Worm (Caenorhabditis elegans) whole organism, young adult: ENCODE data around the gene F41C3.2.

Experiments
- ama-1 ChIP-seq, 3 experiments: fragments of 150-350 bp in 1 of 3; sonication (generic microtip) in 2 of 3; optimal IDR thresholded peaks; 2 replicates each; lab custom pipeline; 2014 to 2018; ENCODE audit warnings: missing biosample characterization in 2 of 3, missing genetic modification characterization in 2 of 3, missing genetic modification reagents in 2 of 3
- hsf-1 ChIP-seq: fragments of 200-800 bp; sonication (Bioruptor generic); IDR thresholded peaks from 2 replicates; pipeline ENCODE4 v1.3.6; 2022; ENCODE audit warnings: missing genetic modification reagents, missing genetic modification characterization, missing compliant biosample characterization
- nfya-2 ChIP-seq: fragments of 200-800 bp; sonication (Bioruptor generic); IDR thresholded peaks from 2 replicates; pipeline ENCODE4 v1.3.6; 2022; ENCODE audit warnings: missing genetic modification reagents, missing genetic modification characterization, missing compliant biosample characterization
- pbrm-1 ChIP-seq: fragments of 200-800 bp; sonication (Bioruptor generic); IDR thresholded peaks from 2 replicates; pipeline ENCODE4 v1.3.6; 2022; ENCODE audit warnings: missing genetic modification reagents, missing genetic modification characterization, missing compliant biosample characterization
- snpc-4 ChIP-seq, 5 experiments: fragments of 150-350 bp in 1 of 5; sonication (generic microtip) in 4 of 5; optimal IDR thresholded peaks; 2 replicates each; lab custom pipeline; 2014 to 2018; ENCODE audit warnings: missing genetic modification characterization in 5 of 5, missing biosample characterization in 3 of 5, antibody characterized with exemption in 2 of 5, mild to moderate bottlenecking in 2 of 5, missing compliant biosample characterization in 2 of 5, missing genotype in 2 of 5, moderate library complexity in 2 of 5, missing genetic modification reagents in 1 of 5
- unc-62 ChIP-seq: fragments of 150-350 bp; optimal IDR thresholded peaks from 2 replicates; lab custom pipeline; 2014; ENCODE audit warnings: missing biosample characterization, missing genetic modification reagents, missing genetic modification characterization
- ztf-18 ChIP-seq: sonication (generic microtip); optimal IDR thresholded peaks from 2 replicates; lab custom pipeline; 2016; ENCODE audit warnings: missing genotype, mild to moderate bottlenecking, missing genetic modification characterization, missing compliant biosample characterization
- ztf-25 ChIP-seq: fragments of 200-800 bp; sonication (Bioruptor generic); IDR thresholded peaks from 2 replicates; pipeline ENCODE4 v1.3.6; 2022; ENCODE audit warnings: missing genetic modification reagents, missing genetic modification characterization, missing compliant biosample characterization

- TF ChIP-seq ztf-18 (tag; lab: Kevin White, UChicago) (no peak), hsf-1 (GFP tag; lab: Robert Waterston, UW) (no peak), pbrm-1 (GFP tag; lab: Robert Waterston, UW) (no peak), snpc-4 (GFP tag; optimal IDR thresholded peaks at IDR 0.05; lab: Kevin White, UChicago) (no peak), snpc-4 (tag; optimal IDR thresholded peaks at IDR 0.05; lab: Kevin White, UChicago) (no peak), ama-1 (optimal IDR thresholded peaks at IDR 0.05; lab: Kevin White, UChicago) (no peak), ama-1 (GFP tag; optimal IDR thresholded peaks at IDR 0.05; lab: Kevin White, UChicago) (no peak), ztf-25 (no peak), nfya-2 (GFP tag; lab: Robert Waterston, UW) (no peak), unc-62 (GFP tag; lab: Kevin White, UChicago) (no peak)
These were observed 2.5 kb downstream of the F41C3.2 start, which contains the start of gene F41C3.1 for ce11 chrII:4752257-4752728.
